Worm (Caenorhabditis elegans): Measurements from ENCODE around the gene ddo-2.

- TF ChIP-seq flt-1 (GFP tag; IDR thresholded peaks at IDR 0.05) (no peak), klf-2 (GFP tag; conservative IDR thresholded peaks at IDR 0.05) (no peak), med-1 (GFP tag; optimal IDR thresholded peaks at IDR 0.05; ENCODE audit: insufficient read depth) (no peak), ztf-29 (GFP tag; IDR thresholded peaks at IDR 0.05) (no peak), ztf-23 (GFP tag; IDR thresholded peaks at IDR 0.05) (no peak), cog-1 (tag; optimal IDR thresholded peaks at IDR 0.05) (no peak)
These were observed 40.1 kb downstream of the ddo-2 start, which contains the start of gene srx-9 for ce11 chrV:7395359-7395758.
